Fruit fly (Drosophila melanogaster): ENCODE results near the gene Sec23.

DNA sequence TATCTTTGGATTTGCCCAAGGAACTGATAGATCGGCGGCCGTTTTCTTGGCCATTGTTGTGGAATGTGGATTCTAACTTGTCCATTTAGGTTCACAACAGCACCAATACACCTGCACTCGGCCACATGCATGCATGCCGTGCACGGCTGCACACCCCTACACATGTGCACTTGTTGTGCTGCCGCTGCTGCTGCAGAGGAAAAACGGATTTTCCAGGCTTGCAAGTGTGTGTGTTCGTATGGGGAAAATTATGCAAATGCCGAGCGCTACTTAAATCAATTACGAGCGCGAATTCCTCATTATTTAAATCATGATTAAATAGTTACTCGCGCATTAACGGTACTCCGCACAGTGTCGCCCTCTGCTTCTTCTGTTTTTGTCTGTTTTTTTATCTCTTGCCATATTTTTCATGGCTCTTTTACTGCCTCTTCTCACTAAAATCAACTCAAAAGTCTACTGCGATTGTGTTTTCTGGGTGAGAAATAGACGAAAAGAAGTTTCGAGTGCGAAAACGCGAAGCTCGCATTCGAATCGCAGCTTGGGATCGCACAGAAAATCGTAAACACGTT lies 35.8 kb downstream of the Sec23 start:
- 0 out of 3 replicates have a peak, but pooled peaks have one; percentile 9 for TF ChIP-seq CG4496 (GFP tag; IDR thresholded peaks at IDR 0.05)
- no peak for TF ChIP-seq CG34367 (tag; optimal IDR thresholded peaks at IDR 0.05)
- no peak for TF ChIP-seq gl (tag; optimal IDR thresholded peaks at IDR 0.05)
- TF ChIP-seq CG15710 (tag; optimal IDR thresholded peaks at IDR 0.05), result no peak
- no peak for TF ChIP-seq Pif1A (GFP tag; optimal IDR thresholded peaks at IDR 0.05)
- TF ChIP-seq CG10348 (GFP tag; IDR thresholded peaks at IDR 0.05), result no peak
- no peak for TF ChIP-seq Snoo (tag; optimal IDR thresholded peaks at IDR 0.05)
- TF ChIP-seq fd96Ca (GFP tag; IDR thresholded peaks at IDR 0.05), result no peak
- TF ChIP-seq EcR (GFP tag; optimal IDR thresholded peaks at IDR 0.05), result no peak
- TF ChIP-seq Pif1B (GFP tag; optimal IDR thresholded peaks at IDR 0.05), result no peak
- no peak for TF ChIP-seq CG12605 (GFP tag; IDR thresholded peaks at IDR 0.05)
- TF ChIP-seq CG9948 (tag; optimal IDR thresholded peaks at IDR 0.05), result no peak
- TF ChIP-seq Ets98B (GFP tag; IDR thresholded peaks at IDR 0.05), result no peak
